Worm (Caenorhabditis elegans) whole organism, L1 larva: ENCODE results near the gene cct-6.

Experiments used
- C04F5.9 ChIP-seq: sonication (generic microtip); optimal IDR thresholded peaks from 2 replicates; lab custom pipeline; 2016; ENCODE audit warnings: missing genetic modification characterization, missing compliant biosample characterization
- C16A3.4 ChIP-seq: fragments of 150-350 bp; optimal IDR thresholded peaks from 2 replicates; lab custom pipeline; 2014; ENCODE audit warnings: missing biosample characterization, missing genetic modification characterization
- C34B4.2 ChIP-seq: sonication (generic microtip); optimal IDR thresholded peaks from 2 replicates; lab custom pipeline; 2017; ENCODE audit warnings: mild to moderate bottlenecking, missing genetic modification characterization, missing compliant biosample characterization
- F16B12.6 ChIP-seq: fragments of 150-350 bp; optimal IDR thresholded peaks from 2 replicates; lab custom pipeline; 2014; ENCODE audit warnings: missing biosample characterization, missing genetic modification characterization
- ama-1 ChIP-seq: fragments of 150-350 bp; optimal IDR thresholded peaks from 2 replicates; lab custom pipeline; 2014
- blmp-1 ChIP-seq: fragments of 150-350 bp; optimal IDR thresholded peaks from 2 replicates; lab custom pipeline; 2014; ENCODE audit warnings: missing biosample characterization, missing genetic modification characterization
- ceh-8 ChIP-seq: fragments of 200-800 bp; sonication (Bioruptor generic); optimal IDR thresholded peaks from 2 replicates; lab custom pipeline; 2018; ENCODE audit warnings: mild to moderate bottlenecking, missing genetic modification characterization, moderate library complexity, missing compliant biosample characterization
- ceh-82 ChIP-seq, 3 experiments: fragments of 150-350 bp in 1 of 3; sonication (generic microtip) in 2 of 3; optimal IDR thresholded peaks; 2 replicates each; lab custom pipeline; 2014 to 2017; ENCODE audit warnings: missing biosample characterization in 3 of 3, missing genetic modification characterization in 3 of 3
- ceh-90 ChIP-seq: sonication (generic microtip); optimal IDR thresholded peaks from 2 replicates; lab custom pipeline; 2016; ENCODE audit warnings: missing genetic modification characterization, missing compliant biosample characterization
- dpl-1 ChIP-seq, 3 experiments: fragments of 150-350 bp in 2 of 3; sonication (generic microtip) in 1 of 3; optimal IDR thresholded peaks; 2 replicates each; lab custom pipeline; 2014 to 2017; ENCODE audit warnings: missing biosample characterization in 3 of 3, missing genetic modification characterization in 3 of 3, missing genetic modification reagents in 3 of 3
- efl-1 ChIP-seq, 4 experiments: fragments of 150-350 bp; optimal IDR thresholded peaks in 3 of 4; peaks in 1 of 4; 1 replicate in 1 of 4; 2 replicates in 3 of 4; lab custom pipeline; 2014; ENCODE audit warnings: missing biosample characterization in 2 of 4, missing genetic modification characterization in 2 of 4, missing genetic modification reagents in 2 of 4
- egl-13 ChIP-seq: sonication (generic microtip); optimal IDR thresholded peaks from 2 replicates; lab custom pipeline; 2016; ENCODE audit warnings: missing genotype, missing genetic modification reagents, missing genetic modification characterization, missing compliant biosample characterization
- elt-2 ChIP-seq: sonication (generic microtip); optimal IDR thresholded peaks from 2 replicates; lab custom pipeline; 2016; ENCODE audit warnings: missing genetic modification characterization, mild to moderate bottlenecking, inconsistent platforms, missing compliant biosample characterization, missing genetic modification reagents
- ets-5 ChIP-seq: fragments of 200-800 bp; sonication (Bioruptor generic); IDR thresholded peaks from 2 replicates; pipeline ENCODE4 v1.3.6; 2022; ENCODE audit warnings: missing genetic modification characterization, missing compliant biosample characterization
- fkh-10 ChIP-seq: sonication (generic microtip); optimal IDR thresholded peaks from 2 replicates; lab custom pipeline; 2017; ENCODE audit warnings: missing biosample characterization, missing genetic modification reagents, missing genetic modification characterization
- fkh-8 ChIP-seq: sonication (generic microtip); optimal IDR thresholded peaks from 2 replicates; lab custom pipeline; 2016; ENCODE audit warnings: mild to moderate bottlenecking, missing genetic modification characterization, missing compliant biosample characterization
- hlh-4 ChIP-seq: sonication (generic microtip); optimal IDR thresholded peaks from 2 replicates; lab custom pipeline; 2016; ENCODE audit warnings: mild to moderate bottlenecking, missing genetic modification characterization, missing compliant biosample characterization
- hpl-2 ChIP-seq: fragments of 150-350 bp; optimal IDR thresholded peaks from 2 replicates; lab custom pipeline; 2014; ENCODE audit warnings: missing biosample characterization, missing genetic modification reagents, missing genetic modification characterization
- irx-1 ChIP-seq: sonication (generic microtip); optimal IDR thresholded peaks from 2 replicates; lab custom pipeline; 2016; ENCODE audit warnings: missing genetic modification characterization, missing compliant biosample characterization
- isw-1 ChIP-seq: fragments of 200-800 bp; sonication (Bioruptor generic); IDR thresholded peaks from 2 replicates; pipeline ENCODE4 v1.3.6; 2022; ENCODE audit warnings: missing genetic modification characterization, missing compliant biosample characterization
- lin-14 ChIP-seq: fragments of 200-800 bp; sonication (Bioruptor generic); optimal IDR thresholded peaks from 2 replicates; lab custom pipeline; 2018; ENCODE audit warnings: mild to moderate bottlenecking, missing genetic modification characterization, moderate library complexity, missing compliant biosample characterization
- lin-15B ChIP-seq: fragments of 150-350 bp; sonication (generic microtip); optimal IDR thresholded peaks from 3 replicates; lab custom pipeline; 2014; ENCODE audit warnings: missing biosample characterization, missing genetic modification characterization
- lin-35 ChIP-seq, 2 experiments: fragments of 150-350 bp; optimal IDR thresholded peaks; 2 replicates each; lab custom pipeline; 2014; ENCODE audit warnings: missing biosample characterization in 2 of 2, missing genetic modification characterization in 2 of 2, missing genetic modification reagents in 2 of 2
- lsy-2 ChIP-seq, 2 experiments: fragments of 150-350 bp; optimal IDR thresholded peaks; 2 replicates each; lab custom pipeline; 2014; ENCODE audit warnings: missing biosample characterization in 2 of 2, missing genetic modification characterization in 2 of 2
- mdl-1 ChIP-seq, 2 experiments: fragments of 150-350 bp; optimal IDR thresholded peaks; 2 replicates each; lab custom pipeline; 2014 to 2017; ENCODE audit warnings: missing biosample characterization in 2 of 2, missing genetic modification characterization in 2 of 2, inconsistent platforms in 1 of 2
- mep-1 ChIP-seq: fragments of 150-350 bp; optimal IDR thresholded peaks from 2 replicates; lab custom pipeline; 2014; ENCODE audit warnings: missing biosample characterization, missing genetic modification characterization
- nhr-12 ChIP-seq: sonication (generic microtip); optimal IDR thresholded peaks from 2 replicates; lab custom pipeline; 2017; ENCODE audit warnings: missing biosample characterization, missing genetic modification characterization
- nhr-47 ChIP-seq: sonication (generic microtip); optimal IDR thresholded peaks from 2 replicates; lab custom pipeline; 2016; ENCODE audit warnings: mild to moderate bottlenecking, missing genetic modification characterization, moderate library complexity, missing compliant biosample characterization
- nhr-76 ChIP-seq: sonication (generic microtip); optimal IDR thresholded peaks from 2 replicates; lab custom pipeline; 2017; ENCODE audit warnings: missing biosample characterization, missing genetic modification characterization
- nhr-84 ChIP-seq: sonication (generic microtip); optimal IDR thresholded peaks from 2 replicates; lab custom pipeline; 2017; ENCODE audit warnings: missing biosample characterization, missing genetic modification characterization
- nhr-90 ChIP-seq: sonication (generic microtip); optimal IDR thresholded peaks from 2 replicates; lab custom pipeline; 2016; ENCODE audit warnings: mild to moderate bottlenecking, missing genetic modification characterization, missing compliant biosample characterization; ENCODE audit not compliant: poor library complexity
- pax-3 ChIP-seq: fragments of 200-800 bp; sonication (Bioruptor generic); optimal IDR thresholded peaks from 2 replicates; lab custom pipeline; 2018; ENCODE audit warnings: mild to moderate bottlenecking, missing genetic modification characterization, moderate library complexity, missing compliant biosample characterization
- snpc-4 ChIP-seq: fragments of 150-350 bp; optimal IDR thresholded peaks from 2 replicates; lab custom pipeline; 2014; ENCODE audit warnings: missing biosample characterization, missing genetic modification characterization
- sptf-1 ChIP-seq: fragments of 150-350 bp; optimal IDR thresholded peaks from 2 replicates; lab custom pipeline; 2014; ENCODE audit warnings: missing biosample characterization, missing genetic modification characterization
- sup-37 ChIP-seq: fragments of 200-800 bp; sonication (Bioruptor generic); optimal IDR thresholded peaks from 2 replicates; lab custom pipeline; 2018; ENCODE audit warnings: mild to moderate bottlenecking, missing genetic modification characterization, missing compliant biosample characterization
- swsn-7 ChIP-seq: sonication (generic microtip); optimal IDR thresholded peaks from 2 replicates; lab custom pipeline; 2016; ENCODE audit warnings: missing genetic modification characterization, missing compliant biosample characterization
- tlp-1 ChIP-seq: fragments of 150-350 bp; optimal IDR thresholded peaks from 2 replicates; lab custom pipeline; 2014; ENCODE audit warnings: missing biosample characterization, missing genetic modification characterization
- unc-30 ChIP-seq: sonication (generic microtip); optimal IDR thresholded peaks from 2 replicates; lab custom pipeline; 2017; ENCODE audit warnings: missing biosample characterization, missing genetic modification characterization
- vab-15 ChIP-seq: sonication (generic microtip); optimal IDR thresholded peaks from 2 replicates; lab custom pipeline; 2017; ENCODE audit warnings: missing genotype, mild to moderate bottlenecking, missing genetic modification characterization, missing compliant biosample characterization
- zag-1 ChIP-seq: fragments of 150-350 bp; optimal IDR thresholded peaks from 2 replicates; lab custom pipeline; 2014; ENCODE audit warnings: missing biosample characterization, missing genetic modification characterization
- zip-4 ChIP-seq: fragments of 200-800 bp; sonication (Bioruptor generic); optimal IDR thresholded peaks from 2 replicates; lab custom pipeline; 2018; ENCODE audit warnings: mild to moderate bottlenecking, missing genetic modification characterization, moderate library complexity, missing compliant biosample characterization
- ztf-11 ChIP-seq, 2 experiments: sonication (generic microtip); optimal IDR thresholded peaks; 2 replicates each; lab custom pipeline; 2016 to 2017; ENCODE audit warnings: missing genetic modification characterization in 2 of 2, missing biosample characterization in 1 of 2, missing compliant biosample characterization in 1 of 2

cct-6 gene

DNA sequence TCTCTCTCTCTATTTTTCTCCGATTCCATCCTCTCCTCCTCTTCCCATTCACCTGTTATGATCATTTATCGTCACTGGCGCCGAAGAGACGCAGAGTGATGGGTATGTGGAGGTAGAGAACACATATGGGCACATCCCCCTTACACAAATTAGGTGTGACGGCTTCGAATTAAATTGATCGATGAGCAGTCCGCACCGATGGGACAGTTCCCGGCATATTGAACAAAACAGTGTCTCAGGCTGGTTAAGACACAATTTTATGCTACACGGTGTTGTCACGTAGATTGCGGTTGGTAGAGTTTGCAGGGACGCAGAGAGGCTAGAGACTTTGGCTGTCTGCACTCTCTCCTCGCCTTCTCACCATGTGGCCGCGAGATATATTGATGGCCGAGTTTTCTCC is 40.7 kb downstream of the cct-6 start, which contains the start of gene R12B2.7 (continued):
- no peak for TF ChIP-seq C04F5.9 (tag; lab: Kevin White, UChicago)
- no peak for TF ChIP-seq mep-1 (tag; lab: Kevin White, UChicago)
- no peak for TF ChIP-seq nhr-12 (tag; lab: Kevin White, UChicago)
- peak in 1 of 2 experiments; percentile 54 for TF ChIP-seq lin-35 (GFP tag; optimal IDR thresholded peaks at IDR 0.05; lab: Kevin White, UChicago)
- TF ChIP-seq irx-1 (tag; lab: Kevin White, UChicago) = no peak
- TF ChIP-seq nhr-47 (tag; lab: Kevin White, UChicago) = no peak
- TF ChIP-seq nhr-90 = peak; percentile 39
- TF ChIP-seq snpc-4 = no peak
- no peak for TF ChIP-seq pax-3 (tag; lab: Kevin White, UChicago)
- peak; percentile 59 for TF ChIP-seq lin-14 (GFP tag; lab: Kevin White, UChicago)
- no peak for TF ChIP-seq fkh-10 (GFP tag; lab: Kevin White, UChicago)
- TF ChIP-seq mdl-1 (tag; optimal IDR thresholded peaks at IDR 0.05; lab: Kevin White, UChicago) = peak in 1 of 2 experiments; percentile 10
- no peak for TF ChIP-seq nhr-76 (tag; lab: Kevin White, UChicago)
- TF ChIP-seq ztf-11 (tag; optimal IDR thresholded peaks at IDR 0.05; lab: Kevin White, UChicago) = no peak
- TF ChIP-seq zip-4 = no peak
- no peak for TF ChIP-seq C34B4.2
- TF ChIP-seq dpl-1 (GFP tag; optimal IDR thresholded peaks at IDR 0.05; lab: Kevin White, UChicago) = peak in 1 of 3 experiments; percentile 2
- no peak for TF ChIP-seq sup-37 (GFP tag; lab: Kevin White, UChicago)
- no peak for TF ChIP-seq ceh-82 (tag; optimal IDR thresholded peaks at IDR 0.05; lab: Kevin White, UChicago)
- no peak for TF ChIP-seq ceh-90
- TF ChIP-seq blmp-1 = peak; percentile 51
- TF ChIP-seq sptf-1 (tag; lab: Kevin White, UChicago) = no peak
- TF ChIP-seq ets-5 = no peak
- no peak for TF ChIP-seq vab-15 (tag; lab: Kevin White, UChicago)
- no peak for TF ChIP-seq isw-1
- TF ChIP-seq hlh-4 (tag; lab: Kevin White, UChicago) = no peak
- no peak for TF ChIP-seq C16A3.4 (tag; lab: Kevin White, UChicago)
- TF ChIP-seq ama-1 = no peak
- TF ChIP-seq nhr-84 (tag; lab: Kevin White, UChicago) = no peak
- no peak for TF ChIP-seq hpl-2 (GFP tag; lab: Kevin White, UChicago)
- no peak for TF ChIP-seq F16B12.6 (tag; lab: Kevin White, UChicago)
- no peak for TF ChIP-seq egl-13 (tag; lab: Kevin White, UChicago)
- TF ChIP-seq fkh-8 (tag; lab: Kevin White, UChicago) = no peak
- TF ChIP-seq swsn-7 = no peak
- no peak for TF ChIP-seq unc-30

DNA sequence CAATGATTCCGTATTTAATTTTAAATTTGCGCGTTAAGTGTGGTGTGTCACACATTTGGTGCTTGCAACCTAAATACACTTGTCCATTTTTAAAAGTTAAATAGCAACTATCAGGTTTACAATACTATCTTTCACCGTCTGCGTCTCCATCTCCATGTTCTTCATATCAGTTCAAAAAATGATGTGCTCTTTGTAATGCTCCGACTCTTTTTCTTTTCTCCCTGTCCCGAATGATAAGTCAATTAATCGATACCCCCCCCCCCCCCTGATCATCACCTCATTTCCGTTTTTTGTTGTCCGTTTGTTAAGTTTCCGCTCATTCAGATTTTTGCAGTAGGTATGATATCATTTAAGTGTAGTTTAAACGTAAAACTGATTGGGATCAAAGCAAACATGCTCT is 41.4 kb downstream of the cct-6 start:
- no peak for TF ChIP-seq ceh-90
- TF ChIP-seq lin-15B = no peak
- no peak for TF ChIP-seq efl-1 (optimal IDR thresholded peaks at IDR 0.05; lab: Kevin White, UChicago)
- peak in 1 of 2 experiments; percentile 77 for TF ChIP-seq efl-1 (GFP tag; optimal IDR thresholded peaks at IDR 0.05 in 1 of 2; lab: Kevin White, UChicago)
- no peak for TF ChIP-seq lsy-2 (tag; optimal IDR thresholded peaks at IDR 0.05; lab: Kevin White, UChicago)
- TF ChIP-seq zag-1 = no peak
- TF ChIP-seq C34B4.2 = no peak
- TF ChIP-seq ceh-8 (GFP tag; lab: Kevin White, UChicago) = no peak
- TF ChIP-seq hpl-2 (GFP tag; lab: Kevin White, UChicago) = no peak
- peak; percentile 44 for TF ChIP-seq elt-2
- no peak for TF ChIP-seq tlp-1
- TF ChIP-seq ceh-82 (tag; optimal IDR thresholded peaks at IDR 0.05; lab: Kevin White, UChicago) = no peak
- no peak for TF ChIP-seq zip-4
- TF ChIP-seq C16A3.4 (tag; lab: Kevin White, UChicago) = no peak
- no peak for TF ChIP-seq snpc-4
- TF ChIP-seq, all 84 proteins: peak for 2
